Worm (Caenorhabditis elegans) whole organism, L1 larva: Measurements from ENCODE around the gene F13H10.9.

ENCODE experiments used
- C04F5.9 ChIP-seq: sonication (generic microtip); optimal IDR thresholded peaks from 2 replicates; lab custom pipeline; 2016; ENCODE audit warnings: missing genetic modification characterization, missing compliant biosample characterization
- C16A3.4 ChIP-seq: fragments of 150-350 bp; optimal IDR thresholded peaks from 2 replicates; lab custom pipeline; 2014; ENCODE audit warnings: missing biosample characterization, missing genetic modification characterization
- F16B12.6 ChIP-seq: fragments of 150-350 bp; optimal IDR thresholded peaks from 2 replicates; lab custom pipeline; 2014; ENCODE audit warnings: missing biosample characterization, missing genetic modification characterization
- aha-1 ChIP-seq: fragments of 150-350 bp; optimal IDR thresholded peaks from 2 replicates; lab custom pipeline; 2014; ENCODE audit warnings: missing biosample characterization, missing genetic modification characterization
- ama-1 ChIP-seq: fragments of 150-350 bp; optimal IDR thresholded peaks from 2 replicates; lab custom pipeline; 2014
- ceh-8 ChIP-seq: fragments of 200-800 bp; sonication (Bioruptor generic); optimal IDR thresholded peaks from 2 replicates; lab custom pipeline; 2018; ENCODE audit warnings: mild to moderate bottlenecking, missing genetic modification characterization, moderate library complexity, missing compliant biosample characterization
- ceh-82 ChIP-seq, 3 experiments: fragments of 150-350 bp in 1 of 3; sonication (generic microtip) in 2 of 3; optimal IDR thresholded peaks; 2 replicates each; lab custom pipeline; 2014 to 2017; ENCODE audit warnings: missing biosample characterization in 3 of 3, missing genetic modification characterization in 3 of 3
- ceh-90 ChIP-seq: sonication (generic microtip); optimal IDR thresholded peaks from 2 replicates; lab custom pipeline; 2016; ENCODE audit warnings: missing genetic modification characterization, missing compliant biosample characterization
- ces-1 ChIP-seq: fragments of 150-350 bp; optimal IDR thresholded peaks from 2 replicates; lab custom pipeline; 2014; ENCODE audit warnings: missing biosample characterization, missing genetic modification reagents, missing genetic modification characterization
- efl-1 ChIP-seq, 4 experiments: fragments of 150-350 bp; optimal IDR thresholded peaks in 3 of 4; peaks in 1 of 4; 1 replicate in 1 of 4; 2 replicates in 3 of 4; lab custom pipeline; 2014; ENCODE audit warnings: missing biosample characterization in 2 of 4, missing genetic modification characterization in 2 of 4, missing genetic modification reagents in 2 of 4
- elt-2 ChIP-seq: sonication (generic microtip); optimal IDR thresholded peaks from 2 replicates; lab custom pipeline; 2016; ENCODE audit warnings: missing genetic modification characterization, mild to moderate bottlenecking, inconsistent platforms, missing compliant biosample characterization, missing genetic modification reagents
- irx-1 ChIP-seq: sonication (generic microtip); optimal IDR thresholded peaks from 2 replicates; lab custom pipeline; 2016; ENCODE audit warnings: missing genetic modification characterization, missing compliant biosample characterization
- jun-1 ChIP-seq: fragments of 150-350 bp; optimal IDR thresholded peaks from 2 replicates; lab custom pipeline; 2014; ENCODE audit warnings: missing biosample characterization, missing genetic modification reagents, missing genetic modification characterization
- lin-15B ChIP-seq: fragments of 150-350 bp; sonication (generic microtip); optimal IDR thresholded peaks from 3 replicates; lab custom pipeline; 2014; ENCODE audit warnings: missing biosample characterization, missing genetic modification characterization
- lin-35 ChIP-seq, 2 experiments: fragments of 150-350 bp; optimal IDR thresholded peaks; 2 replicates each; lab custom pipeline; 2014; ENCODE audit warnings: missing biosample characterization in 2 of 2, missing genetic modification characterization in 2 of 2, missing genetic modification reagents in 2 of 2
- lsy-2 ChIP-seq, 2 experiments: fragments of 150-350 bp; optimal IDR thresholded peaks; 2 replicates each; lab custom pipeline; 2014; ENCODE audit warnings: missing biosample characterization in 2 of 2, missing genetic modification characterization in 2 of 2
- mab-9 ChIP-seq: fragments of 200-800 bp; sonication (Bioruptor generic); IDR thresholded peaks from 2 replicates; pipeline ENCODE4 v1.3.6; 2022; ENCODE audit warnings: missing genetic modification reagents, missing genetic modification characterization, missing compliant biosample characterization
- mdl-1 ChIP-seq, 2 experiments: fragments of 150-350 bp; optimal IDR thresholded peaks; 2 replicates each; lab custom pipeline; 2014 to 2017; ENCODE audit warnings: missing biosample characterization in 2 of 2, missing genetic modification characterization in 2 of 2, inconsistent platforms in 1 of 2
- mef-2 ChIP-seq: fragments of 150-350 bp; optimal IDR thresholded peaks from 2 replicates; lab custom pipeline; 2014; ENCODE audit warnings: missing biosample characterization, missing genetic modification characterization
- mep-1 ChIP-seq: fragments of 150-350 bp; optimal IDR thresholded peaks from 2 replicates; lab custom pipeline; 2014; ENCODE audit warnings: missing biosample characterization, missing genetic modification characterization
- nhr-12 ChIP-seq: sonication (generic microtip); optimal IDR thresholded peaks from 2 replicates; lab custom pipeline; 2017; ENCODE audit warnings: missing biosample characterization, missing genetic modification characterization
- nhr-28 ChIP-seq: fragments of 150-350 bp; optimal IDR thresholded peaks from 2 replicates; lab custom pipeline; 2014; ENCODE audit warnings: missing biosample characterization, missing genetic modification characterization
- nhr-47 ChIP-seq: sonication (generic microtip); optimal IDR thresholded peaks from 2 replicates; lab custom pipeline; 2016; ENCODE audit warnings: mild to moderate bottlenecking, missing genetic modification characterization, moderate library complexity, missing compliant biosample characterization
- nhr-76 ChIP-seq: sonication (generic microtip); optimal IDR thresholded peaks from 2 replicates; lab custom pipeline; 2017; ENCODE audit warnings: missing biosample characterization, missing genetic modification characterization
- nhr-84 ChIP-seq: sonication (generic microtip); optimal IDR thresholded peaks from 2 replicates; lab custom pipeline; 2017; ENCODE audit warnings: missing biosample characterization, missing genetic modification characterization
- nhr-90 ChIP-seq: sonication (generic microtip); optimal IDR thresholded peaks from 2 replicates; lab custom pipeline; 2016; ENCODE audit warnings: mild to moderate bottlenecking, missing genetic modification characterization, missing compliant biosample characterization; ENCODE audit not compliant: poor library complexity
- pqm-1 ChIP-seq: sonication (generic microtip); optimal IDR thresholded peaks from 3 replicates; lab custom pipeline; 2017; ENCODE audit warnings: missing biosample characterization, missing genetic modification characterization
- rnt-1 ChIP-seq: sonication (generic microtip); optimal IDR thresholded peaks from 2 replicates; lab custom pipeline; 2016; ENCODE audit warnings: mild to moderate bottlenecking, missing genetic modification characterization, moderate library complexity, missing compliant biosample characterization
- skn-1 ChIP-seq: fragments of 150-350 bp; optimal IDR thresholded peaks from 2 replicates; lab custom pipeline; 2014; ENCODE audit warnings: missing biosample characterization, missing genetic modification characterization
- snpc-4 ChIP-seq: fragments of 150-350 bp; optimal IDR thresholded peaks from 2 replicates; lab custom pipeline; 2014; ENCODE audit warnings: missing biosample characterization, missing genetic modification characterization
- snu-23 ChIP-seq: sonication (generic microtip); optimal IDR thresholded peaks from 2 replicates; lab custom pipeline; 2016; ENCODE audit warnings: missing genetic modification characterization, missing compliant biosample characterization
- sup-37 ChIP-seq: fragments of 200-800 bp; sonication (Bioruptor generic); optimal IDR thresholded peaks from 2 replicates; lab custom pipeline; 2018; ENCODE audit warnings: mild to moderate bottlenecking, missing genetic modification characterization, missing compliant biosample characterization
- swsn-7 ChIP-seq: sonication (generic microtip); optimal IDR thresholded peaks from 2 replicates; lab custom pipeline; 2016; ENCODE audit warnings: missing genetic modification characterization, missing compliant biosample characterization
- unc-130 ChIP-seq: fragments of 150-350 bp; optimal IDR thresholded peaks from 2 replicates; lab custom pipeline; 2017; ENCODE audit warnings: missing biosample characterization, missing genetic modification characterization, inconsistent platforms
- unc-30 ChIP-seq: sonication (generic microtip); optimal IDR thresholded peaks from 2 replicates; lab custom pipeline; 2017; ENCODE audit warnings: missing biosample characterization, missing genetic modification characterization
- unc-86 ChIP-seq: sonication (generic microtip); optimal IDR thresholded peaks from 2 replicates; lab custom pipeline; 2016; ENCODE audit warnings: missing genetic modification characterization, missing compliant biosample characterization
- zag-1 ChIP-seq: fragments of 150-350 bp; optimal IDR thresholded peaks from 2 replicates; lab custom pipeline; 2014; ENCODE audit warnings: missing biosample characterization, missing genetic modification characterization
- ztf-11 ChIP-seq, 2 experiments: sonication (generic microtip); optimal IDR thresholded peaks; 2 replicates each; lab custom pipeline; 2016 to 2017; ENCODE audit warnings: missing genetic modification characterization in 2 of 2, missing biosample characterization in 1 of 2, missing compliant biosample characterization in 1 of 2

The F13H10.9 gene

ce11 chrIV:11008996-11009395 is 7.3 kb downstream of the F13H10.9 start, which contains the start of gene F13H10.6:
TSS of gene F13H10.6 (plus strand) at chrIV:11009296.
- no peak for TF ChIP-seq mef-2 (tag; lab: Kevin White, UChicago)
- TF ChIP-seq ceh-90 (tag; lab: Kevin White, UChicago): no peak
- no peak for TF ChIP-seq pqm-1
- no peak for TF ChIP-seq ces-1
- no peak for TF ChIP-seq ztf-11 (tag; optimal IDR thresholded peaks at IDR 0.05; lab: Kevin White, UChicago)
- TF ChIP-seq snpc-4 (tag; lab: Kevin White, UChicago): no peak
- no peak for TF ChIP-seq nhr-47

ce11 chrIV:11009928-11010327 is 8.2 kb downstream of the F13H10.9 start:
- TF ChIP-seq irx-1: no peak
- TF ChIP-seq rnt-1 (tag; lab: Kevin White, UChicago): no peak
- TF ChIP-seq sup-37 (GFP tag; lab: Kevin White, UChicago): no peak
- TF ChIP-seq unc-130 (tag; lab: Kevin White, UChicago): no peak
- TF ChIP-seq nhr-28: no peak
- TF ChIP-seq C04F5.9 (tag; lab: Kevin White, UChicago): no peak
- TF ChIP-seq mep-1 (tag; lab: Kevin White, UChicago): no peak
- no peak for TF ChIP-seq nhr-12 (tag; lab: Kevin White, UChicago)
- TF ChIP-seq aha-1: no peak
- TF ChIP-seq lsy-2 (tag; optimal IDR thresholded peaks at IDR 0.05; lab: Kevin White, UChicago): no peak
- TF ChIP-seq unc-86 (tag; lab: Kevin White, UChicago): no peak
- no peak for TF ChIP-seq snu-23
- no peak for TF ChIP-seq F16B12.6
- TF ChIP-seq mdl-1 (tag; optimal IDR thresholded peaks at IDR 0.05; lab: Kevin White, UChicago): no peak
- no peak for TF ChIP-seq nhr-84 (tag; lab: Kevin White, UChicago)
- no peak for TF ChIP-seq swsn-7 (tag; lab: Kevin White, UChicago)
- no peak for TF ChIP-seq unc-30 (tag; lab: Kevin White, UChicago)
- no peak for TF ChIP-seq ama-1
- no peak for TF ChIP-seq C16A3.4 (tag; lab: Kevin White, UChicago)
- no peak for TF ChIP-seq ceh-82 (tag; optimal IDR thresholded peaks at IDR 0.05; lab: Kevin White, UChicago)

DNA sequence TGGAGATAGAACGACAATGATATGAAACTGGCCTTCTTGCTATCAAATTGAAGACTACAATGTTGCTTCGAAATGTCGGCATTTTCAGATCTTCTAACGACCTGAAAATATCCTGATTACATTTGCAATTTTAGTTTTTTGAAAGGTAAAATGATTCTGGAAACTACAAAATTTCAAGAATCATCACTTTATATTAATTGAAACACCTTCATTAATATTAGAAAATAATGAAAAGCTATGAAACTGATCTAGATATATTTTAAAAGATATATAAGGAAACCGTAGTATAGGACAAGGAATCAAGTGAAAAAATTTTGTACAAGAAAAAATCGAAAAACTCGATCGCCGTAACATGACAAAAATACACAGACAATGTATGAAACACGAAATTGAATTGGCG is 10.2 kb downstream of the F13H10.9 start, which contains the start of gene ndx-9:
Gene ndx-9 (minus strand): TSS at position 101 of the 400 bp plus-strand sequence.
- TF ChIP-seq skn-1 (tag; lab: Kevin White, UChicago) (no peak), unc-30 (tag; lab: Kevin White, UChicago) (no peak), swsn-7 (tag; lab: Kevin White, UChicago) (no peak), nhr-76 (tag; lab: Kevin White, UChicago) (no peak), ceh-8 (no peak), mab-9 (GFP tag; lab: Robert Waterston, UW) (no peak), lin-15B (no peak), C16A3.4 (tag; lab: Kevin White, UChicago) (no peak), mdl-1 (tag; optimal IDR thresholded peaks at IDR 0.05; lab: Kevin White, UChicago) (no peak), rnt-1 (tag; lab: Kevin White, UChicago) (no peak), sup-37 (GFP tag; lab: Kevin White, UChicago) (no peak), elt-2 (tag; lab: Kevin White, UChicago) (no peak), nhr-28 (no peak), mef-2 (tag; lab: Kevin White, UChicago) (no peak)

ce11 chrIV:11015881-11016280 is 14.2 kb downstream of the F13H10.9 start, which contains the start of gene F13H10.3:
TSS of gene F13H10.3 (minus strand) at chrIV:11015953.
- TF ChIP-seq pqm-1 (peak; percentile 19), nhr-90 (peak; percentile 8), jun-1 (tag; lab: Kevin White, UChicago) (no peak), lin-35 (GFP tag; optimal IDR thresholded peaks at IDR 0.05; lab: Kevin White, UChicago) (peak in 1 of 2 experiments; percentile 53), efl-1 (optimal IDR thresholded peaks at IDR 0.05; lab: Kevin White, UChicago) (no peak), efl-1 (GFP tag; optimal IDR thresholded peaks at IDR 0.05 in 1 of 2; lab: Kevin White, UChicago) (peak in 1 of 2 experiments; percentile 27), zag-1 (tag; lab: Kevin White, UChicago) (no peak), elt-2 (tag; lab: Kevin White, UChicago) (peak; percentile 54)
